Fruit fly (Drosophila melanogaster) whole organism, wandering third instar larva: ENCODE results near the gene Lk.

Source experiments
- Abd-B ChIP-seq: fragments of >200 bp; optimal IDR thresholded peaks from 2 replicates; lab custom pipeline; 2017; ENCODE audit warnings: missing biosample characterization, missing genetic modification characterization
- CG32264 ChIP-seq: fragments of 200-800 bp; sonication (Bioruptor generic); optimal IDR thresholded peaks from 2 replicates; lab custom pipeline; 2016; ENCODE audit warnings: missing biosample characterization, missing genetic modification characterization
- CrebA ChIP-seq: fragments of 200-800 bp; sonication (Bioruptor generic); optimal IDR thresholded peaks from 2 replicates; lab custom pipeline; 2016; ENCODE audit warnings: missing biosample characterization, mild to moderate bottlenecking, missing genetic modification characterization, borderline replicate concordance
- Dfd ChIP-seq: fragments of >200 bp; optimal IDR thresholded peaks from 2 replicates; lab custom pipeline; 2017; ENCODE audit warnings: missing biosample characterization, missing genetic modification characterization
- Dif ChIP-seq: fragments of 200-275, 200-300 bp; sonication (Bioruptor generic); optimal IDR thresholded peaks from 2 replicates; lab custom pipeline; 2018; ENCODE audit warnings: missing biosample characterization, missing genetic modification characterization; ENCODE audit not compliant: partially characterized antibody
- HLH106 ChIP-seq: fragments of 200-800 bp; optimal IDR thresholded peaks from 3 replicates; lab custom pipeline; 2019; ENCODE audit warnings: missing biosample characterization, mild to moderate bottlenecking, missing genetic modification characterization, moderate library complexity
- Hnf4 ChIP-seq: fragments of 200-800 bp; sonication (Bioruptor generic); optimal IDR thresholded peaks from 2 replicates; lab custom pipeline; 2016; ENCODE audit warnings: missing biosample characterization, mild to moderate bottlenecking, missing genetic modification characterization
- Hr83 ChIP-seq: fragments of 200-300 bp; sonication (Bioruptor generic); optimal IDR thresholded peaks from 2 replicates; lab custom pipeline; 2016; ENCODE audit warnings: missing biosample characterization, mild to moderate bottlenecking, missing genetic modification characterization, moderate library complexity; ENCODE audit not compliant: poor library complexity, severe bottlenecking
- Jra ChIP-seq: sonication (Bioruptor generic); optimal IDR thresholded peaks from 2 replicates; lab custom pipeline; 2016; ENCODE audit warnings: missing biosample characterization, missing genetic modification characterization
- Mio ChIP-seq: sonication (Bioruptor generic); optimal IDR thresholded peaks from 2 replicates; lab custom pipeline; 2016; ENCODE audit warnings: missing biosample characterization, missing genetic modification characterization
- Myc ChIP-seq: fragments of >200 bp; optimal IDR thresholded peaks from 2 replicates; lab custom pipeline; 2017
- N ChIP-seq: fragments of >200 bp; optimal IDR thresholded peaks from 2 replicates; lab custom pipeline; 2018; ENCODE audit warnings: missing biosample characterization, missing external identifiers, missing genetic modification characterization
- OdsH ChIP-seq: fragments of 200-800 bp; sonication (Bioruptor generic); optimal IDR thresholded peaks from 2 replicates; lab custom pipeline; 2016; ENCODE audit warnings: missing biosample characterization, mild to moderate bottlenecking, missing genetic modification characterization
- Rel ChIP-seq, 2 experiments: fragments of 200-800 bp; sonication (Bioruptor generic) in 1 of 2; optimal IDR thresholded peaks; 2 replicates in 1 of 2; 3 replicates in 1 of 2; lab custom pipeline; 2016 to 2019; ENCODE audit warnings: mild to moderate bottlenecking in 2 of 2, missing biosample characterization in 2 of 2, missing genetic modification characterization in 2 of 2, moderate library complexity in 1 of 2
- Sp1 ChIP-seq: fragments of 200-800 bp; sonication (Bioruptor generic); optimal IDR thresholded peaks from 3 replicates; lab custom pipeline; 2019; ENCODE audit warnings: missing biosample characterization, mild to moderate bottlenecking, missing genetic modification characterization, moderate library complexity
- br ChIP-seq: fragments of 200-800 bp; sonication (Bioruptor generic); optimal IDR thresholded peaks from 2 replicates; lab custom pipeline; 2016; ENCODE audit warnings: missing biosample characterization, missing genetic modification characterization
- brk ChIP-seq: fragments of 200-800 bp; sonication (Bioruptor generic); optimal IDR thresholded peaks from 2 replicates; lab custom pipeline; 2016; ENCODE audit warnings: missing biosample characterization, mild to moderate bottlenecking, missing genetic modification characterization
- dl ChIP-seq, 2 experiments: fragments of 175-275, 200-275 bp in 1 of 2; fragments of 200-275 bp in 1 of 2; sonication (Bioruptor generic); optimal IDR thresholded peaks; lab custom pipeline; 2018; ENCODE audit warnings: mild to moderate bottlenecking in 2 of 2, missing biosample characterization in 2 of 2, missing genetic modification characterization in 2 of 2, moderate library complexity in 2 of 2; ENCODE audit not compliant: partially characterized antibody in 2 of 2, insufficient read depth in 1 of 2
- dmrt93B ChIP-seq: fragments of 200-800 bp; sonication (Bioruptor generic); optimal IDR thresholded peaks from 2 replicates; lab custom pipeline; 2018; ENCODE audit warnings: missing biosample characterization, mild to moderate bottlenecking, missing genetic modification characterization
- dsf ChIP-seq: sonication (Bioruptor generic); optimal IDR thresholded peaks from 2 replicates; lab custom pipeline; 2016; ENCODE audit warnings: missing biosample characterization, missing genetic modification characterization, borderline replicate concordance
- ey ChIP-seq: fragments of 200-800 bp; sonication (Bioruptor generic); optimal IDR thresholded peaks from 2 replicates; lab custom pipeline; 2016; ENCODE audit warnings: missing biosample characterization, missing genetic modification characterization
- foxo ChIP-seq, 2 experiments: fragments of 200-800 bp; sonication (Bioruptor generic); optimal IDR thresholded peaks; 2 replicates in 1 of 2; 3 replicates in 1 of 2; lab custom pipeline; 2016 to 2017; ENCODE audit warnings: missing biosample characterization in 2 of 2, missing genetic modification characterization in 2 of 2
- fru ChIP-seq: fragments of 200-800 bp; sonication (Bioruptor generic); optimal IDR thresholded peaks from 3 replicates; lab custom pipeline; 2016; ENCODE audit warnings: missing biosample characterization, mild to moderate bottlenecking, missing genetic modification characterization
- h ChIP-seq: fragments of 200-800 bp; sonication (Bioruptor generic); optimal IDR thresholded peaks from 3 replicates; lab custom pipeline; 2016; ENCODE audit warnings: missing biosample characterization, mild to moderate bottlenecking, missing genetic modification characterization
- jim ChIP-seq: fragments of 175-275, 200-325 bp; sonication (Bioruptor generic); optimal IDR thresholded peaks from 2 replicates; lab custom pipeline; 2016; ENCODE audit warnings: missing biosample characterization, mild to moderate bottlenecking, missing genetic modification characterization
- lola ChIP-seq: fragments of >200 bp; optimal IDR thresholded peaks from 2 replicates; lab custom pipeline; 2017; ENCODE audit warnings: missing biosample characterization, missing genetic modification characterization
- psq ChIP-seq: fragments of 200-800 bp; sonication (Bioruptor generic); optimal IDR thresholded peaks from 3 replicates; lab custom pipeline; 2017; ENCODE audit warnings: missing biosample characterization, mild to moderate bottlenecking, missing genetic modification characterization, moderate library complexity
- rgr ChIP-seq: fragments of 200-800 bp; sonication (Bioruptor generic); optimal IDR thresholded peaks from 3 replicates; lab custom pipeline; 2016; ENCODE audit warnings: missing biosample characterization, mild to moderate bottlenecking, missing genetic modification characterization
- sage ChIP-seq: fragments of 200-800 bp; sonication (Bioruptor generic); optimal IDR thresholded peaks from 2 replicates; lab custom pipeline; 2016; ENCODE audit warnings: missing biosample characterization, mild to moderate bottlenecking, missing genetic modification characterization
- sv ChIP-seq: fragments of 200-800 bp; sonication (Bioruptor generic); optimal IDR thresholded peaks from 3 replicates; lab custom pipeline; 2016; ENCODE audit warnings: missing biosample characterization, missing genetic modification characterization
- tai ChIP-seq: sonication (Bioruptor generic); optimal IDR thresholded peaks from 2 replicates; lab custom pipeline; 2016; ENCODE audit warnings: missing biosample characterization, missing genetic modification characterization
- usp ChIP-seq: fragments of >200 bp; optimal IDR thresholded peaks from 2 replicates; lab custom pipeline; 2017; ENCODE audit warnings: missing biosample characterization, missing genetic modification characterization
- woc ChIP-seq: sonication (Bioruptor generic); optimal IDR thresholded peaks from 2 replicates; lab custom pipeline; 2016; ENCODE audit warnings: missing biosample characterization, mild to moderate bottlenecking, missing genetic modification characterization

The Lk gene

dm6 chr3L:14544987-14545943, 15.3 kb downstream of the Lk start:
- TF ChIP-seq dmrt93B (GFP tag; lab: Kevin White, UChicago) (peak; percentile 19), psq (GFP tag; lab: Kevin White, UChicago) (peak; percentile 9), fru (peak; percentile 47), foxo (GFP tag; optimal IDR thresholded peaks at IDR 0.05; lab: Kevin White, UChicago) (peak in 1 of 2 experiments; percentile 32), dsf (GFP tag; lab: Kevin White, UChicago) (no peak), lola (GFP tag; lab: Kevin White, UChicago) (no peak), h (GFP tag; lab: Kevin White, UChicago) (peak; percentile 15), Abd-B (GFP tag; lab: Kevin White, UChicago) (no peak), Rel (GFP tag; optimal IDR thresholded peaks at IDR 0.05; lab: Kevin White, UChicago) (no peak), Rel (tag; optimal IDR thresholded peaks at IDR 0.05; lab: Kevin White, UChicago) (no peak), CG32264 (GFP tag; lab: Kevin White, UChicago) (no peak), Dif (GFP tag; lab: Kevin White, UChicago) (no peak), rgr (GFP tag; lab: Kevin White, UChicago) (peak; percentile 29), jim (GFP tag; lab: Kevin White, UChicago) (no peak), N (GFP tag; lab: Kevin White, UChicago) (no peak)

dm6 chr3L:14543971-14544655, 16.5 kb downstream of the Lk start:
- TF ChIP-seq Sp1 (GFP tag; lab: Kevin White, UChicago) (peak; percentile 12), CrebA (GFP tag; lab: Kevin White, UChicago) (no peak), br (GFP tag; lab: Kevin White, UChicago) (peak; percentile 44), psq (GFP tag; lab: Kevin White, UChicago) (no peak), sage (no peak), Mio (peak; percentile 39), fru (peak; percentile 22), jim (GFP tag; lab: Kevin White, UChicago) (peak; percentile 22), tai (GFP tag; lab: Kevin White, UChicago) (no peak), rgr (GFP tag; lab: Kevin White, UChicago) (peak; percentile 47), ey (GFP tag; lab: Kevin White, UChicago) (no peak), Hnf4 (GFP tag; lab: Kevin White, UChicago) (peak; percentile 35), Dif (GFP tag; lab: Kevin White, UChicago) (no peak), lola (GFP tag; lab: Kevin White, UChicago) (no peak), N (GFP tag; lab: Kevin White, UChicago) (no peak), Rel (GFP tag; optimal IDR thresholded peaks at IDR 0.05; lab: Kevin White, UChicago) (no peak), Rel (tag; optimal IDR thresholded peaks at IDR 0.05; lab: Kevin White, UChicago) (peak; percentile 84), h (GFP tag; lab: Kevin White, UChicago) (peak; percentile 61), woc (GFP tag; lab: Kevin White, UChicago) (peak; percentile 27), OdsH (peak; percentile 43), CG32264 (GFP tag; lab: Kevin White, UChicago) (no peak), dl (GFP tag; optimal IDR thresholded peaks at IDR 0.05; lab: Kevin White, UChicago; ENCODE audit: insufficient read depth in 1 of 2, partially characterized antibody in 2 of 2) (no peak), sv (GFP tag; lab: Kevin White, UChicago) (no peak), Myc (lab: Kevin White, UChicago) (no peak), foxo (GFP tag; optimal IDR thresholded peaks at IDR 0.05; lab: Kevin White, UChicago) (peak in 1 of 2 experiments; percentile 37), Hr83 (GFP tag; lab: Kevin White, UChicago) (peak; percentile 74), Dfd (GFP tag; lab: Kevin White, UChicago) (no peak)

dm6 chr3L:14537435-14537991, 23.1 kb downstream of the Lk start, which contains the start of gene Mpcp2:
Gene Mpcp2, plus strand, starts transcription at chr3L:14537651.
- TF ChIP-seq Dif (GFP tag; lab: Kevin White, UChicago) (peak; percentile 10), Rel (GFP tag; optimal IDR thresholded peaks at IDR 0.05; lab: Kevin White, UChicago) (no peak), Rel (tag; optimal IDR thresholded peaks at IDR 0.05; lab: Kevin White, UChicago) (peak; percentile 71), brk (GFP tag; lab: Kevin White, UChicago) (no peak), rgr (GFP tag; lab: Kevin White, UChicago) (peak; percentile 46), usp (GFP tag; lab: Kevin White, UChicago) (no peak), Hr83 (GFP tag; lab: Kevin White, UChicago) (peak; percentile 49), OdsH (peak; percentile 4), fru (peak; percentile 8), HLH106 (peak; percentile 20), h (GFP tag; lab: Kevin White, UChicago) (peak; percentile 34), dmrt93B (GFP tag; lab: Kevin White, UChicago) (no peak), Jra (GFP tag; lab: Kevin White, UChicago) (no peak), psq (GFP tag; lab: Kevin White, UChicago) (peak; percentile 3), CrebA (GFP tag; lab: Kevin White, UChicago) (peak; percentile 7), foxo (GFP tag; optimal IDR thresholded peaks at IDR 0.05; lab: Kevin White, UChicago) (peak in 1 of 2 experiments; percentile 42), Sp1 (GFP tag; lab: Kevin White, UChicago) (peak; percentile 20)
